Worm (Caenorhabditis elegans): ENCODE data around the gene B0432.1.

B0432.1 gene

ce11 chrII:255124-255523, 42.1 kb upstream of the B0432.1 start (continued):
- peak; percentile 94 for TF ChIP-seq duxl-1 (tag; optimal IDR thresholded peaks at IDR 0.05; ENCODE audit: poor library complexity)
- peak; percentile 87 for TF ChIP-seq hlh-11 (tag; optimal IDR thresholded peaks at IDR 0.05)
- no peak for TF ChIP-seq gei-8 (GFP tag; optimal IDR thresholded peaks at IDR 0.05)
- TF ChIP-seq unc-130 (GFP tag; optimal IDR thresholded peaks at IDR 0.05), result peak; percentile 92
- peak; percentile 98 for TF ChIP-seq mep-1 (tag; optimal IDR thresholded peaks at IDR 0.05)
- TF ChIP-seq nhr-237 (tag; optimal IDR thresholded peaks at IDR 0.05), result peak; percentile 62
- peak; percentile 88; the same call in 1 of the 2 replicates for TF ChIP-seq F44E2.7 (GFP tag; IDR thresholded peaks at IDR 0.05)
- no peak for TF ChIP-seq daf-8 (GFP tag; IDR thresholded peaks at IDR 0.05)
- no peak for TF ChIP-seq ama-1 (optimal IDR thresholded peaks at IDR 0.05)
- TF ChIP-seq zip-11 (GFP tag; IDR thresholded peaks at IDR 0.05), result no peak
- peak; percentile 75; the same call in 1 of the 2 replicates for TF ChIP-seq daf-19 (GFP tag; conservative IDR thresholded peaks at IDR 0.05)
- peak; percentile 76 for TF ChIP-seq dmd-6 (GFP tag; IDR thresholded peaks at IDR 0.05)
- 0 out of 2 replicates have a peak, but pooled peaks have one; percentile 62 for TF ChIP-seq saeg-2 (GFP tag; IDR thresholded peaks at IDR 0.05)
- TF ChIP-seq unc-39 (tag; optimal IDR thresholded peaks at IDR 0.05), result no peak
- peak; percentile 92 for TF ChIP-seq nhr-25 (tag; optimal IDR thresholded peaks at IDR 0.05; ENCODE audit: borderline replicate concordance, insufficient read depth)

ce11 chrII:255753-256152, 41.4 kb upstream of the B0432.1 start:
- peak; percentile 75 for TF ChIP-seq aha-1 (tag)

- TF ChIP-seq pqm-1 (tag; optimal IDR thresholded peaks at IDR 0.05), result no peak
- TF ChIP-seq zfp-2 (tag; optimal IDR thresholded peaks at IDR 0.05), result no peak
- no peak for TF ChIP-seq fos-1 (tag; optimal IDR thresholded peaks at IDR 0.05)
- TF ChIP-seq fkh-10 (GFP tag; optimal IDR thresholded peaks at IDR 0.05), result no peak
- TF ChIP-seq arid-1 (GFP tag; conservative IDR thresholded peaks at IDR 0.05), result no peak
- TF ChIP-seq R02D3.7 (tag; optimal IDR thresholded peaks at IDR 0.05), result no peak
- TF ChIP-seq ZK337.2 (GFP tag; IDR thresholded peaks at IDR 0.05), result no peak
- no peak for TF ChIP-seq nhr-111 (GFP tag; optimal IDR thresholded peaks at IDR 0.05)
- no peak for TF ChIP-seq F49E8.2 (tag; optimal IDR thresholded peaks at IDR 0.05; ENCODE audit: borderline replicate concordance)
- no peak for TF ChIP-seq mep-1 (tag; optimal IDR thresholded peaks at IDR 0.05)
Observed at ce11 chrII:257519-257918, 39.7 kb upstream of the B0432.1 start, which contains the start of gene cat-2. Gene cat-2 (plus strand): TSS chrII:257819.

DNA sequence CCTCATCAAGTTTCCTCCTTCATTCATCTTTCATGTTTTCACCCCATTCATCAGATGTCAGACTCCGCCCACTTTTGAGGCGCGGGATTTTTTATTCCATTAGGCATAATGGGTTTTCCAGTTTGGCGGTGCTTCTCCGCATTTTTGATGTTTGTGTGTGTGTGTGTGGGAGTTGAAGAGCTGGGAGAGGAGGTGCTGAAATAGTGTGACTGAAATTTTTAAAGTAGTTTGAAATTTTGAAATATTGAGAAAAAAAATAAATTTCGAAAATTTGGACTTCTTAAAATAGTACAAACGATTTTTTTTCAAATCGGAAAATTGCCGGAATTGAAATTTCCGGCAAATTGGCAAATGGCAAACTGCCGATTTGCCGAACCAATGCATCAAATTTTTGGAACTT, 33.6 kb upstream of the B0432.1 start, which contains the start of gene scc-2:
Gene scc-2 (minus strand): TSS at position 101 of the 400 bp plus-strand sequence.
- TF ChIP-seq ces-1 (GFP tag; optimal IDR thresholded peaks at IDR 0.05), result no peak
- no peak for TF ChIP-seq madf-5 (GFP tag; IDR thresholded peaks at IDR 0.05)
- TF ChIP-seq zip-2 (tag; optimal IDR thresholded peaks at IDR 0.05), result no peak
- no peak for TF ChIP-seq zfp-2 (tag; optimal IDR thresholded peaks at IDR 0.05)
- no peak for TF ChIP-seq nhr-111 (GFP tag; optimal IDR thresholded peaks at IDR 0.05)
- TF ChIP-seq nhr-76 (tag; optimal IDR thresholded peaks at IDR 0.05), result no peak
- TF ChIP-seq F37D6.2 (tag; optimal IDR thresholded peaks at IDR 0.05), result no peak
- TF ChIP-seq attf-4 (tag; optimal IDR thresholded peaks at IDR 0.05), result no peak
- no peak for TF ChIP-seq fos-1 (tag; optimal IDR thresholded peaks at IDR 0.05)
- no peak for TF ChIP-seq egl-43 (GFP tag; IDR thresholded peaks at IDR 0.05)
- no peak for TF ChIP-seq lim-7 (GFP tag; IDR thresholded peaks at IDR 0.05)
- TF ChIP-seq zip-11 (GFP tag; IDR thresholded peaks at IDR 0.05), result no peak
- TF ChIP-seq tra-1 (GFP tag; IDR thresholded peaks at IDR 0.05), result no peak
- no peak for TF ChIP-seq hif-1 (tag; optimal IDR thresholded peaks at IDR 0.05)
- no peak for TF ChIP-seq arid-1 (GFP tag; conservative IDR thresholded peaks at IDR 0.05)
- TF ChIP-seq set-16 (GFP tag; IDR thresholded peaks at IDR 0.05), result no peak
- TF ChIP-seq nhr-10 (tag; optimal IDR thresholded peaks at IDR 0.05), result no peak
- no peak for TF ChIP-seq mep-1 (tag; optimal IDR thresholded peaks at IDR 0.05)
- TF ChIP-seq pha-4 (GFP tag; IDR thresholded peaks at IDR 0.05), result no peak
- TF ChIP-seq pha-4 (tag; optimal IDR thresholded peaks at IDR 0.05), result no peak
- no peak for TF ChIP-seq ceh-20 (GFP tag; IDR thresholded peaks at IDR 0.05)

Data from whole organism, L4 larva.